Fruit fly (Drosophila melanogaster): ENCODE results near the gene CG13875.

DNA sequence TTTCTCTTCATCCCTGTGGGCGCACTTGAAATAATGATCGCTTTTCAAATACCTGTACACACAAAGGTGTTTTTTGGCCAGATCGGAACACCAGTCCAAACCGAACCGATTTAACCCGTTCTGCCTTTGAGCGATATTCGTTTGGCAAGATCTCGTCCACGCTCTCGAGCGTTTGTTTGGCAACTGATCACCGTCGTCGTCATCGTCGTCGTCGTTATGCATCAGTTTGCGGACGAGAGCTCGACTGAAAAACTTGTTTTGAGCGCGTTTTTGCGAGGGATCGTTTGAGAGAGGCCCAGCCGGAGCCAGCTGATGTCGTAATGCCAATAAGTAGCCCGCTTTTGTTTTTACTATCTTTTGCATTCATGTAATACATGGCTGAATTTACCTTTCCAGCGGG, 1.3 kb upstream of the CG13875 start:
- TF ChIP-seq Met (GFP tag; optimal IDR thresholded peaks at IDR 0.05) (no peak), CG1621 (tag; optimal IDR thresholded peaks at IDR 0.05) (no peak), CG11762 (GFP tag; optimal IDR thresholded peaks at IDR 0.05; ENCODE audit: insufficient read depth) (no peak)
